Fruit fly (Drosophila melanogaster): Measurements from ENCODE around the gene Hip14.

Hip14 gene

dm6 chr3L:15999358-16000005 is 11.4 kb downstream of the Hip14 start:
- peak; percentile 37 for TF ChIP-seq CG8632 (GFP tag; optimal IDR thresholded peaks at IDR 0.05)
- peak; percentile 79 for TF ChIP-seq fkh (GFP tag; optimal IDR thresholded peaks at IDR 0.05)
- TF ChIP-seq Hr39 (GFP tag; optimal IDR thresholded peaks at IDR 0.05), result no peak
- no peak for TF ChIP-seq CG8319 (GFP tag; optimal IDR thresholded peaks at IDR 0.05)
- no peak for TF ChIP-seq CG7368 (GFP tag; optimal IDR thresholded peaks at IDR 0.05)
- TF ChIP-seq Eip78C (GFP tag), result peak; percentile 69
- peak; percentile 32 for TF ChIP-seq Met (GFP tag; optimal IDR thresholded peaks at IDR 0.05)
- TF ChIP-seq vri (GFP tag; optimal IDR thresholded peaks at IDR 0.05), result peak; percentile 76
- TF ChIP-seq esn (GFP tag; optimal IDR thresholded peaks at IDR 0.05), result peak; percentile 38

DNA sequence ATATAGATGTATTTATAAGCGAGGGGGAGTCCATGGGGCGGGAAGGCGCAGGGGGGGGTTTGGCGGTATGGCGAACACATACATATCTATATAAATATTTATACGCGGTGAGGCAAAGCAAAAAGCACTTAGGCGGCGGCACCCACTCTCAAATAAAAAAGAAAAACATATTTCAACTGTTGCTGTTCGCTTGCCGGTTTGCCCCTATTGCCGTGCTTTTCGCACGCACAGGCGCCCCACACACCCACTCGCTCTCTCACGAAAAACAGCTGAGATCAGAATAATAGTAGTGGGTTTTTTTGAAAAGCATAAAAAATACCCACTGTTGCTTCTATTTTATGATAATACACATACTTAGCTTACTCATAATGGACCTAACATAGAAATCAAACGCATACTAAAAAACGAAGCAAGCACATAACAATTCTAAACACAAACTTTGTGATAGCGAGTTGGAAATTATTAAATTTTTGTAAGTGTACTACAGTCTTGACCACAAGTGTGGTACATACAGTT is 13.2 kb downstream of the Hip14 start:
- TF ChIP-seq CG6808 (GFP tag; optimal IDR thresholded peaks at IDR 0.05) (no peak), Eip93F (GFP tag; optimal IDR thresholded peaks at IDR 0.05) (no peak), Lpt (GFP tag; optimal IDR thresholded peaks at IDR 0.05) (peak; percentile 76), CG16779 (tag; optimal IDR thresholded peaks at IDR 0.05) (no peak), OdsH (GFP tag; optimal IDR thresholded peaks at IDR 0.05) (peak; percentile 70), CG9139 (GFP tag; optimal IDR thresholded peaks at IDR 0.05) (no peak), CG6163 (GFP tag; IDR thresholded peaks at IDR 0.05) (no peak; the same call in 2 of the 3 replicates), CG11762 (GFP tag; optimal IDR thresholded peaks at IDR 0.05; ENCODE audit: insufficient read depth) (no peak), dac (GFP tag; optimal IDR thresholded peaks at IDR 0.05) (peak; percentile 61), Met (GFP tag; optimal IDR thresholded peaks at IDR 0.05) (peak; percentile 53), Hr4 (GFP tag; optimal IDR thresholded peaks at IDR 0.05) (peak; percentile 92), CG8119 (GFP tag; IDR thresholded peaks at IDR 0.05) (peak; percentile 91), acj6 (GFP tag; optimal IDR thresholded peaks at IDR 0.05) (peak; percentile 55), Hr39 (GFP tag; optimal IDR thresholded peaks at IDR 0.05) (peak; percentile 50), pdm3 (GFP tag; optimal IDR thresholded peaks at IDR 0.05) (peak; percentile 80), Smox (GFP tag; optimal IDR thresholded peaks at IDR 0.05) (peak; percentile 45), Gug (GFP tag; IDR thresholded peaks at IDR 0.05) (peak; percentile 60), CG8319 (GFP tag; optimal IDR thresholded peaks at IDR 0.05) (no peak), eg (GFP tag; IDR thresholded peaks at IDR 0.05) (peak; percentile 85), lz (GFP tag; optimal IDR thresholded peaks at IDR 0.05) (peak; percentile 32), vri (GFP tag; optimal IDR thresholded peaks at IDR 0.05) (peak; percentile 59), net (GFP tag; optimal IDR thresholded peaks at IDR 0.05) (peak; percentile 73), CG7368 (GFP tag; optimal IDR thresholded peaks at IDR 0.05) (no peak), Blimp-1 (GFP tag; optimal IDR thresholded peaks at IDR 0.05) (no peak), Sox14 (GFP tag; optimal IDR thresholded peaks at IDR 0.05) (peak; percentile 62), Sox15 (GFP tag; optimal IDR thresholded peaks at IDR 0.05) (peak; percentile 23), Sox102F (GFP tag; optimal IDR thresholded peaks at IDR 0.05) (no peak), achi (GFP tag; optimal IDR thresholded peaks at IDR 0.05) (peak; percentile 67), topi (GFP tag; optimal IDR thresholded peaks at IDR 0.05) (peak; percentile 16), Ets21C (GFP tag; optimal IDR thresholded peaks at IDR 0.05) (no peak), fd85E (GFP tag; optimal IDR thresholded peaks at IDR 0.05) (no peak), CG3032 (tag; optimal IDR thresholded peaks at IDR 0.05) (peak; percentile 9), Hr38 (GFP tag; optimal IDR thresholded peaks at IDR 0.05) (peak; percentile 16), svp (GFP tag) (peak; percentile 74), CG10631 (GFP tag; optimal IDR thresholded peaks at IDR 0.05) (peak; percentile 23), ss (GFP tag; optimal IDR thresholded peaks at IDR 0.05) (no peak), CG4318 (GFP tag; optimal IDR thresholded peaks at IDR 0.05) (peak; percentile 61), CG31627 (GFP tag; optimal IDR thresholded peaks at IDR 0.05) (peak; percentile 50), CG15336 (GFP tag; IDR thresholded peaks at IDR 0.05) (peak; percentile 91), esn (GFP tag; optimal IDR thresholded peaks at IDR 0.05) (peak; percentile 48), Ets96B (tag; optimal IDR thresholded peaks at IDR 0.05) (no peak), fkh (GFP tag; optimal IDR thresholded peaks at IDR 0.05) (peak; percentile 94), CG3919 (GFP tag; optimal IDR thresholded peaks at IDR 0.05) (peak; percentile 45), CG34406 (GFP tag; optimal IDR thresholded peaks at IDR 0.05) (no peak), CG6276 (GFP tag; optimal IDR thresholded peaks at IDR 0.05) (peak; percentile 88), fd59A (GFP tag; optimal IDR thresholded peaks at IDR 0.05) (no peak)
